Worm (Caenorhabditis elegans): ENCODE measurements around the gene F41B4.2.

- TF ChIP-seq unc-39 (tag; optimal IDR thresholded peaks at IDR 0.05) = no peak
- no peak for TF ChIP-seq unc-62 (GFP tag; optimal IDR thresholded peaks at IDR 0.05)
Measured at ce11 chrX:6850412-6850811, 15.3 kb upstream of the F41B4.2 start.
